Fruit fly (Drosophila melanogaster): ENCODE data around the gene Elp1.
A peak's percentile ranks its signal among the peaks of the same experiment; 100 is the strongest.

Elp1 gene

dm6 chr3R:11678016-11678415, 27.2 kb downstream of the Elp1 start, which contains the start of gene CG18476 (continued):
- TF ChIP-seq lab (GFP tag; optimal IDR thresholded peaks at IDR 0.05) (peak; percentile 93), CG11504 (tag; optimal IDR thresholded peaks at IDR 0.05) (peak; percentile 95), CG12391 (tag; optimal IDR thresholded peaks at IDR 0.05) (peak; percentile 96), Antp (GFP tag; optimal IDR thresholded peaks at IDR 0.05) (peak; percentile 36), CG14710 (tag; optimal IDR thresholded peaks at IDR 0.05) (peak; percentile 94), dpn (GFP tag; optimal IDR thresholded peaks at IDR 0.05) (peak; percentile 76 to 89), CG32772 (GFP tag; IDR thresholded peaks at IDR 0.05) (peak; percentile 92), CG1832 (GFP tag; optimal IDR thresholded peaks at IDR 0.05) (no peak), abd-A (tag; optimal IDR thresholded peaks at IDR 0.05) (no peak), CG2889 (GFP tag; IDR thresholded peaks at IDR 0.05) (peak; percentile 90), D19A (tag; optimal IDR thresholded peaks at IDR 0.05) (peak; percentile 87), ham (GFP tag; IDR thresholded peaks at IDR 0.05) (peak; percentile 79), CG30403 (GFP tag; optimal IDR thresholded peaks at IDR 0.05) (peak; percentile 95), CG11085 (GFP tag; IDR thresholded peaks at IDR 0.05) (peak; percentile 90), cato (GFP tag; optimal IDR thresholded peaks at IDR 0.05; ENCODE audit: borderline replicate concordance) (peak; percentile 55), Drgx (GFP tag; IDR thresholded peaks at IDR 0.05) (peak; percentile 95), sim (GFP tag; IDR thresholded peaks at IDR 0.05) (peak; percentile 67; the same call in 1 of the 2 replicates), zfh1 (GFP tag; IDR thresholded peaks at IDR 0.05) (peak; percentile 94), sna (GFP tag; IDR thresholded peaks at IDR 0.05; ENCODE audit: partially characterized antibody) (no peak), CG15514 (GFP tag; optimal IDR thresholded peaks at IDR 0.05) (peak; percentile 77), NC2α (GFP tag; optimal IDR thresholded peaks at IDR 0.05) (peak; percentile 53), Rfx (GFP tag; IDR thresholded peaks at IDR 0.05) (peak; percentile 96), ranshi (GFP tag; IDR thresholded peaks at IDR 0.05) (peak; percentile 95), CG8388 (GFP tag; optimal IDR thresholded peaks at IDR 0.05) (peak; percentile 91), GATAe (GFP tag; conservative IDR thresholded peaks at IDR 0.05) (peak; percentile 84), fd64A (GFP tag; optimal IDR thresholded peaks at IDR 0.05) (no peak), salm (tag; optimal IDR thresholded peaks at IDR 0.05) (peak; percentile 85), exex (tag; optimal IDR thresholded peaks at IDR 0.05) (peak; percentile 85), gt (GFP tag; IDR thresholded peaks at IDR 0.05) (peak; percentile 81), Camta (GFP tag; optimal IDR thresholded peaks at IDR 0.05) (peak; percentile 73), Abd-B (GFP tag; optimal IDR thresholded peaks at IDR 0.05) (peak; percentile 97), Neu2 (GFP tag; optimal IDR thresholded peaks at IDR 0.05; ENCODE audit: borderline replicate concordance) (no peak), CG34224 (GFP tag; IDR thresholded peaks at IDR 0.05; ENCODE audit: partially characterized antibody) (no peak), chif (GFP tag; optimal IDR thresholded peaks at IDR 0.05) (peak; percentile 46 to 74), CG3281 (GFP tag; optimal IDR thresholded peaks at IDR 0.05) (peak; percentile 91), gem (tag; optimal IDR thresholded peaks at IDR 0.05) (peak; percentile 97), Sin3A (optimal IDR thresholded peaks at IDR 0.05) (no peak), CG2116 (GFP tag; optimal IDR thresholded peaks at IDR 0.05) (peak; percentile 66), CG9932 (GFP tag; IDR thresholded peaks at IDR 0.05) (peak; percentile 91), chn (GFP tag; optimal IDR thresholded peaks at IDR 0.05) (peak; percentile 71), CG11695 (GFP tag; IDR thresholded peaks at IDR 0.05) (peak; percentile 94), eve (GFP tag; optimal IDR thresholded peaks at IDR 0.05) (no peak), CG8944 (GFP tag; optimal IDR thresholded peaks at IDR 0.05) (peak; percentile 36), scrt (GFP tag; optimal IDR thresholded peaks at IDR 0.05) (peak; percentile 85), Adf1 (GFP tag; IDR thresholded peaks at IDR 0.05) (peak; percentile 73), CG43689 (GFP tag; IDR thresholded peaks at IDR 0.05) (peak; percentile 66; the same call in 1 of the 2 replicates), CG9876 (GFP tag; optimal IDR thresholded peaks at IDR 0.05) (no peak), caup (GFP tag; optimal IDR thresholded peaks at IDR 0.05; ENCODE audit: severe bottlenecking) (peak; percentile 89), CG7963 (GFP tag; IDR thresholded peaks at IDR 0.05; ENCODE audit: partially characterized antibody) (no peak), CG8478 (optimal IDR thresholded peaks at IDR 0.05) (no peak), CG17912 (GFP tag; optimal IDR thresholded peaks at IDR 0.05) (peak; percentile 56)
